Worm (Caenorhabditis elegans) whole organism, L4/young adult: ENCODE measurements around the gene col-109.

Experiments
- W03F9.2 ChIP-seq: fragments of 150-350 bp; optimal IDR thresholded peaks from 2 replicates; lab custom pipeline; 2014; ENCODE audit warnings: missing biosample characterization, missing genetic modification characterization
- dao-5 ChIP-seq: sonication (generic microtip); optimal IDR thresholded peaks from 2 replicates; lab custom pipeline; 2016; ENCODE audit warnings: missing genotype, missing genetic modification characterization, moderate library complexity, missing compliant biosample characterization

- TF ChIP-seq W03F9.2 (tag; lab: Kevin White, UChicago) (no peak), dao-5 (tag; lab: Kevin White, UChicago) (no peak)
Measured at ce11 chrIV:1842314-1842713, 22.3 kb upstream of the col-109 start.
